Worm (Caenorhabditis elegans) whole organism, L2 larva: ENCODE data around the gene C05D12.3.
"Not testable (repeated sequence)": the region's sequence is repeated elsewhere in the genome, so short reads cannot be mapped to it uniquely, and the experiment has no call there.

Experiments
- F13H6.1 ChIP-seq: sonication (generic microtip); optimal IDR thresholded peaks from 2 replicates; lab custom pipeline; 2016; ENCODE audit warnings: missing genetic modification characterization, missing compliant biosample characterization
- Y55F3AM.14 ChIP-seq: fragments of 200-800 bp; sonication (Bioruptor generic); optimal IDR thresholded peaks from 2 replicates; lab custom pipeline; 2018; ENCODE audit warnings: mild to moderate bottlenecking, missing genetic modification characterization, missing compliant biosample characterization
- ZK546.5 ChIP-seq: sonication (generic microtip); optimal IDR thresholded peaks from 2 replicates; lab custom pipeline; 2017; ENCODE audit warnings: missing biosample characterization, missing genetic modification characterization
- alr-1 ChIP-seq: fragments of 150-350 bp; optimal IDR thresholded peaks from 2 replicates; lab custom pipeline; 2014; ENCODE audit warnings: missing biosample characterization, missing genetic modification characterization
- ama-1 ChIP-seq: fragments of 150-350 bp; optimal IDR thresholded peaks from 2 replicates; lab custom pipeline; 2018; ENCODE audit warnings: inconsistent platforms
- blmp-1 ChIP-seq: sonication (generic microtip); optimal IDR thresholded peaks from 2 replicates; lab custom pipeline; 2017; ENCODE audit warnings: missing genetic modification characterization, mild to moderate bottlenecking, missing compliant biosample characterization, antibody characterized with exemption, moderate library complexity; ENCODE audit not compliant: insufficient read depth
- ceh-16 ChIP-seq: fragments of 150-350 bp; optimal IDR thresholded peaks from 2 replicates; lab custom pipeline; 2014; ENCODE audit warnings: missing biosample characterization, missing genetic modification characterization
- ceh-82 ChIP-seq: fragments of 150-350 bp; optimal IDR thresholded peaks from 2 replicates; lab custom pipeline; 2014; ENCODE audit warnings: missing biosample characterization, missing genetic modification characterization
- egl-27 ChIP-seq: sonication (generic microtip); optimal IDR thresholded peaks from 3 replicates; lab custom pipeline; 2017; ENCODE audit warnings: missing biosample characterization, missing genetic modification reagents, missing genetic modification characterization
- elt-3 ChIP-seq: sonication (generic microtip); optimal IDR thresholded peaks from 2 replicates; lab custom pipeline; 2017; ENCODE audit warnings: missing biosample characterization, missing genetic modification characterization
- fos-1 ChIP-seq: fragments of 150-350 bp; optimal IDR thresholded peaks from 2 replicates; lab custom pipeline; 2014; ENCODE audit warnings: missing biosample characterization, missing genetic modification characterization
- lin-11 ChIP-seq: fragments of 150-350 bp; sonication (generic microtip); optimal IDR thresholded peaks from 2 replicates; lab custom pipeline; 2014; ENCODE audit warnings: missing biosample characterization, missing genetic modification characterization, inconsistent platforms, mixed read lengths
- lsy-2 ChIP-seq, 2 experiments: fragments of 150-350 bp in 1 of 2; sonication (generic microtip) in 1 of 2; optimal IDR thresholded peaks; 2 replicates each; lab custom pipeline; 2014 to 2017; ENCODE audit warnings: missing biosample characterization in 2 of 2, missing genetic modification characterization in 2 of 2
- nhr-11 ChIP-seq: fragments of 150-350 bp; optimal IDR thresholded peaks from 2 replicates; lab custom pipeline; 2014; ENCODE audit warnings: missing biosample characterization, missing genetic modification characterization
- nhr-12 ChIP-seq: fragments of 150-350 bp; optimal IDR thresholded peaks from 2 replicates; lab custom pipeline; 2014; ENCODE audit warnings: missing biosample characterization, missing genetic modification characterization
- nhr-129 ChIP-seq: fragments of 150-350 bp; optimal IDR thresholded peaks from 2 replicates; lab custom pipeline; 2014; ENCODE audit warnings: missing biosample characterization, missing genetic modification characterization
- nhr-21 ChIP-seq: fragments of 150-350 bp; optimal IDR thresholded peaks from 2 replicates; lab custom pipeline; 2014; ENCODE audit warnings: missing biosample characterization, missing genetic modification characterization
- nhr-237 ChIP-seq: fragments of 150-350 bp; optimal IDR thresholded peaks from 2 replicates; lab custom pipeline; 2014; ENCODE audit warnings: missing biosample characterization, missing genetic modification characterization
- nhr-6 ChIP-seq: fragments of 150-350 bp; optimal IDR thresholded peaks from 2 replicates; lab custom pipeline; 2014; ENCODE audit warnings: missing biosample characterization, missing genetic modification characterization
- nhr-77 ChIP-seq: fragments of 150-350 bp; optimal IDR thresholded peaks from 2 replicates; lab custom pipeline; 2014; ENCODE audit warnings: missing biosample characterization, missing genetic modification characterization
- sem-4 ChIP-seq: fragments of 150-350 bp; optimal IDR thresholded peaks from 2 replicates; lab custom pipeline; 2014; ENCODE audit warnings: missing biosample characterization, missing genetic modification reagents, missing genetic modification characterization
- skn-1 ChIP-seq: sonication (generic microtip); optimal IDR thresholded peaks from 2 replicates; lab custom pipeline; 2017; ENCODE audit warnings: missing biosample characterization, missing genetic modification characterization
- sma-3 ChIP-seq: sonication (generic microtip); optimal IDR thresholded peaks from 2 replicates; lab custom pipeline; 2016; ENCODE audit warnings: missing genetic modification reagents, missing genetic modification characterization, missing compliant biosample characterization
- sma-9 ChIP-seq, 2 experiments: fragments of 150-350 bp in 1 of 2; sonication (generic microtip) in 1 of 2; optimal IDR thresholded peaks; 2 replicates each; lab custom pipeline; 2014 to 2016; ENCODE audit warnings: missing genetic modification characterization in 2 of 2, mild to moderate bottlenecking in 1 of 2, missing biosample characterization in 1 of 2, missing compliant biosample characterization in 1 of 2, missing genetic modification reagents in 1 of 2, moderate library complexity in 1 of 2
- unc-39 ChIP-seq: fragments of 150-350 bp; optimal IDR thresholded peaks from 2 replicates; lab custom pipeline; 2014; ENCODE audit warnings: missing biosample characterization, missing genetic modification characterization
- unc-62 ChIP-seq: fragments of 150-350 bp; optimal IDR thresholded peaks from 2 replicates; lab custom pipeline; 2014; ENCODE audit warnings: missing biosample characterization, missing genetic modification reagents, missing genetic modification characterization
- ztf-1 ChIP-seq: fragments of 200-800 bp; sonication (Bioruptor generic); conservative IDR thresholded peaks from 2 replicates; pipeline ENCODE4 v1.3.6; 2022; ENCODE audit warnings: missing genetic modification characterization, missing compliant biosample characterization
- ztf-11 ChIP-seq: sonication (generic microtip); optimal IDR thresholded peaks from 2 replicates; lab custom pipeline; 2017; ENCODE audit warnings: missing biosample characterization, missing genetic modification characterization

C05D12.3 gene

DNA sequence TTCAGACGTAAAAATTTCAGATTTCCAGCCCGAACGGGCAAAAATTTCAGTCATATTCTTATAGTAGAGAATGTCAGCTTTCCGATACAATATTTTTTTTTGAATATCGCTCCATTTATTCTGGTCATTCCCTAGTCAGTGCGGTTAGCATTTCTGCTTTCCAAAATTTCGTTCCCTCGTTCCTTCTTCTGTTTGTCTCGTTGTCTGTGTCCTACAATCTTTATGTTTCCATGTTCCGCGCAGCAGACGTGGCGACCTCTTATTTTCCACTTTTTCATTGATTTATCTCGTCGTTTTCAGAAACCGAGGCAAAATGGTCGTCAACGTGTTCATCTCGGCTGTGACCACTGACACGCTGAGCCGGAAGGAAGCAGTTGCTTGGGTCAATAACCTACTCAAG is 17.4 kb downstream of the C05D12.3 start, which contains the start of gene ebp-2:
TSS of gene ebp-2 (plus strand) at position 301 of the 400 bp plus-strand sequence.
- TF ChIP-seq skn-1 (tag; lab: Kevin White, UChicago); nhr-12 (tag; lab: Kevin White, UChicago); nhr-237: not testable (repeated sequence)
- TF ChIP-seq, all 48 proteins: peak for 0; not testable (repeated sequence) for 48

DNA sequence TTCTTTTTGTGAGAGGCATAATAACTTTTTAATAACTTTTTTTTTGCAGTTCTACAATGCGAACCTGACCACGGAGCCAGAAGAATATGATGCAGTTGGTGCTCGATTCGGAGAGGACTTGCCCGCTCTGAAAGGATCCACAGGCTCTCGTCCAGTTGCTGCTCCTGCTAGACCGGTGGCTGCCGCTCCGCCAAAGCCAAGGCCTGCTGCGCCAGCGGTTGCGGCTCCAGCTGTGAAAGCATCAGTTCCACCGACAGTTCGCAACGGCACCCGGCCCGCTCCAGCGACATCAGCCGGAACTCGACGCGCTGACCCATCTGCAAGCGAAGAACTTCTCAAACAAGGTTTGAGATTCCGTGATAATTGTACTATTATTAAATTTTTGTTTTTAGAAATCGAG is 18.1 kb downstream of the C05D12.3 start:
- TF ChIP-seq fos-1 (tag; lab: Kevin White, UChicago) = no peak
- TF ChIP-seq Y55F3AM.14 (GFP tag; lab: Kevin White, UChicago) = no peak
- no peak for TF ChIP-seq nhr-12 (tag; lab: Kevin White, UChicago)
- no peak for TF ChIP-seq nhr-11

DNA sequence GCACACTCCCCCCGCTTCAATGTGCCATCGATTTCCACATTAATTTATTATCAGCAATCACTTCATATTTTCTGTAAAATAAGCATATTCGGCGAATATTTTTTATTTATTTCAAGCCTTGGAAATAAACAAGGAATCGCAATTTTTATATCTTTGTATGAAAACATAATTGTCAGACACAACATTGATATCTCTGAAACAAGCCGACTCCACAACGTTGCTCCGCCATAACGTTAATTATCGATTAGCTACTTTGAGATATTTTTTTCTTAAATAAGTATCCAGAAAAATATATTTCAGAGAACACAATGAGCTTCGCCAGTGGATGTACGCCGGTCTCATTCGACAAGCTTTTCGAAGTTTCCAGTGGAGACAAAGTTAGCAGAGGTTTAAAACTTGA is 18.8 kb downstream of the C05D12.3 start, which contains the start of gene adbp-1:
TSS of gene adbp-1 (plus strand) at position 301 of the 400 bp plus-strand sequence.
- TF ChIP-seq sma-3 (GFP tag; lab: Kevin White, UChicago) (no peak), ceh-82 (no peak), ZK546.5 (no peak), nhr-77 (no peak), sma-9 (GFP tag; optimal IDR thresholded peaks at IDR 0.05; lab: Kevin White, UChicago) (no peak), sma-9 (tag; optimal IDR thresholded peaks at IDR 0.05; lab: Kevin White, UChicago) (no peak), sem-4 (tag; lab: Kevin White, UChicago) (no peak), ztf-1 (GFP tag; lab: Robert Waterston, UW) (no peak), unc-39 (no peak), unc-62 (GFP tag; lab: Kevin White, UChicago) (no peak), ztf-11 (tag; lab: Kevin White, UChicago) (no peak), nhr-129 (tag; lab: Kevin White, UChicago) (no peak)

DNA sequence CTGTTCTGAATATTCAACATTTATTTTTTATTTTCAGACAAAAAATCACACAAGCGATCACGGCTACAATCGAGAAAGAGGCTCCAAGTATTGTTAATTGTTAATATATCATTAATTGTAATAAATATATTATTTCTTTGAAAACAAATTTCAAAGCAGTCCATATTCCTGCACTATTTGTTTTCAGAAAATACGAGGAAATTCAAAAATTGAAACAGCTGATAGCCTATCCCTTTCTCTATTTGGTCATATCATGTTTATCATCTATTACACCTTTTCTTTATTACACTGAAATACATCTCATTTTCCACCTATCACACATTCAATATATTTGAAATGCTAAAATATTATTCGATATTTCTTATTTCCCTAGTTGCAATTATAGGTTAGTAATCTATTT is 19.9 kb downstream of the C05D12.3 start, which contains the start of gene W02B12.13:
TSS of gene W02B12.13 (plus strand) at position 301 of the 400 bp plus-strand sequence.
- TF ChIP-seq ztf-1 (GFP tag; lab: Robert Waterston, UW) = no peak
- TF ChIP-seq nhr-11 = no peak
- TF ChIP-seq nhr-12 (tag; lab: Kevin White, UChicago) = no peak
- no peak for TF ChIP-seq ceh-16 (tag; lab: Kevin White, UChicago)
- no peak for TF ChIP-seq ama-1 (lab: Kevin White, UChicago)

DNA sequence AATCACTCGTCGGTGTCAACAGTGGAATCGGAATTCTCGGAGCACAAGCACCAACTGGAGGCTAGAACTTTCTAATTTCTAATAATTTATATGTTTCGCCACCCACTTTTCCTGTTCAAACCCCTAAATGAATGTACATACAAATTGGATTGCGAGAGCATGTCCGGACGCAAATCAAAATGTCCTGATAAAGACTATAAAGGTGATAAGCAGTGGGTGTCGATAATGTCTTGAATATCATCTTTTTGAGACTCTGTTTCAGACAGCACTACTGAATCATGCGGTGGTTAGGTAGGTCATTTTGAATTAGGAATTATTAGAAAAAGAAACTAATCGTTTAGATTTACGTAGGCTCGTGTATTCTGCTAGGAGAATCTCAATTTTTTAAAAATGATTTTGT is 23.7 kb downstream of the C05D12.3 start, which contains the start of gene W02B12.1:
TSS of gene W02B12.1 (plus strand) at position 269 of the 400 bp plus-strand sequence.
- no peak for TF ChIP-seq nhr-237
- no peak for TF ChIP-seq ceh-82
- no peak for TF ChIP-seq nhr-11
- peak; percentile 50 for TF ChIP-seq skn-1 (tag; lab: Kevin White, UChicago)
- TF ChIP-seq blmp-1 (tag; lab: Kevin White, UChicago) = no peak
- TF ChIP-seq elt-3 (tag; lab: Kevin White, UChicago) = no peak
- TF ChIP-seq fos-1 (tag; lab: Kevin White, UChicago) = peak; percentile 79
- TF ChIP-seq sma-3 (GFP tag; lab: Kevin White, UChicago) = no peak

DNA sequence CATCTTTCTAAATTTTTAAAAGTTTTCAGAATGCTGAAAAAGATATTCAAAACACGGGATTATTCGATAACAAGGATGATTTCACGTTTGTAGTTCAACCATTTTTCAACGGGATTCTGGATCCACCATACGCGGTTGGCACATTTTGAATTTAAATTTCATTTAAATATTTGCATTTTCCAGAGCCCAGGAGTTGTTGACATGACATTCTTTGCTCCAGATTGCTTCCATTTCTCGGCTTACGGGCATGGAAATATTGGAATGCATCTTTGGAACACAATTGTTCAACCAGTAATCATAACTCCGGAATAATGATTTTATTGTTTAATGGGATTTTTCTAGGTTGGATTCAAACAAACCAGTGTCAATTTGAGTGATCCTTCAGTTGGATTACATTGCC is 25.8 kb downstream of the C05D12.3 start:
- no peak for TF ChIP-seq egl-27 (tag; lab: Kevin White, UChicago)
- no peak for TF ChIP-seq nhr-21 (tag; lab: Kevin White, UChicago)
- no peak for TF ChIP-seq unc-62 (GFP tag; lab: Kevin White, UChicago)
- TF ChIP-seq blmp-1 (tag; lab: Kevin White, UChicago) = no peak
- TF ChIP-seq, all 48 proteins: peak for 0

DNA sequence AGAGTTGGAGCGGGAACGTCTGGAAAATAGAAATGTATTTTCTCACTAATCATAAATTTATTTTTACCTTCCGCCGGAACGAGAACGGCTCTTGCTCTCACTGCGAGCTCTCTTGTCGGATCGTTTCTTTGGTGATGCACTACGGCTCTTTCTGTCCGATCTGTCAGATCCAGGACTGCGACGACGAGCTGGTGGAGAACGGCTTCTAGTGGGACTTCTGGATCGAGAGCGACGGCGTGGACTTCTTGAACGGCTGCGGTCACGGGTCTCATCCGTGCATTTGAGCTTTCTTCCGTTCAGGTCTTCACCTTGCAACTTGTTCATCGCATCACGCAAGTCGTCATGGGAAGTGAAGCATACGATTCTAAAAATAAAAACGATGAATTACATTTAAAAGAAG is 26.7 kb downstream of the C05D12.3 start:
- TF ChIP-seq elt-3 (tag; lab: Kevin White, UChicago) (no peak), lin-11 (tag; lab: Kevin White, UChicago) (no peak), blmp-1 (tag; lab: Kevin White, UChicago) (no peak), lsy-2 (tag; optimal IDR thresholded peaks at IDR 0.05; lab: Kevin White, UChicago) (no peak), skn-1 (tag; lab: Kevin White, UChicago) (no peak), sma-9 (GFP tag; optimal IDR thresholded peaks at IDR 0.05; lab: Kevin White, UChicago) (no peak), sma-9 (tag; optimal IDR thresholded peaks at IDR 0.05; lab: Kevin White, UChicago) (no peak), nhr-77 (no peak), sem-4 (tag; lab: Kevin White, UChicago) (no peak), nhr-6 (tag; lab: Kevin White, UChicago) (no peak), unc-39 (no peak), F13H6.1 (tag; lab: Kevin White, UChicago) (no peak), nhr-21 (tag; lab: Kevin White, UChicago) (no peak), ceh-82 (no peak), nhr-11 (no peak), alr-1 (tag; lab: Kevin White, UChicago) (no peak), nhr-12 (tag; lab: Kevin White, UChicago) (no peak)
